Worm (Caenorhabditis elegans): Measurements from ENCODE around the gene C16C4.18.

ce11 chrII:1818300-1818699 lies 42.8 kb downstream of the C16C4.18 start, which contains the start of gene fbxb-10:
- TF ChIP-seq nhr-237 (tag; optimal IDR thresholded peaks at IDR 0.05) (no peak), lsy-2 (tag; optimal IDR thresholded peaks at IDR 0.05) (no peak), ces-1 (GFP tag; optimal IDR thresholded peaks at IDR 0.05) (no peak), unc-62 (GFP tag; optimal IDR thresholded peaks at IDR 0.05) (no peak), blmp-1 (tag; optimal IDR thresholded peaks at IDR 0.05) (no peak), ztf-11 (tag; optimal IDR thresholded peaks at IDR 0.05) (no peak), pha-4 (tag; optimal IDR thresholded peaks at IDR 0.05) (no peak), unc-39 (tag; optimal IDR thresholded peaks at IDR 0.05) (no peak), elt-1 (tag; optimal IDR thresholded peaks at IDR 0.05; ENCODE audit: borderline replicate concordance, insufficient read depth) (no peak), nhr-12 (tag; optimal IDR thresholded peaks at IDR 0.05) (no peak), nhr-76 (tag; optimal IDR thresholded peaks at IDR 0.05) (no peak), bed-3 (GFP tag; optimal IDR thresholded peaks at IDR 0.05) (no peak)

Data from whole organism, mixed stage, embryonic.